Fruit fly (Drosophila melanogaster): ENCODE data around the gene CG14257.
A peak's percentile ranks its signal among the peaks of the same experiment; 100 is the strongest.

CG14257 gene

dm6 chr3R:27111784-27112602 is 36.3 kb downstream of the CG14257 start, which contains the start of the genes gb and CG5815 (continued):
- TF ChIP-seq Mad (GFP tag; optimal IDR thresholded peaks at IDR 0.05) (peak; percentile 92), az2 (GFP tag; optimal IDR thresholded peaks at IDR 0.05) (peak; percentile 92), zfh2 (GFP tag; optimal IDR thresholded peaks at IDR 0.05) (peak; percentile 89), Bdp1 (GFP tag; optimal IDR thresholded peaks at IDR 0.05) (peak; percentile 77), sisA (GFP tag; IDR thresholded peaks at IDR 0.05) (peak; percentile 88), CG2875 (GFP tag; optimal IDR thresholded peaks at IDR 0.05) (peak; percentile 81), CG13123 (GFP tag; optimal IDR thresholded peaks at IDR 0.05) (peak; percentile 83), Vsx1 (GFP tag; optimal IDR thresholded peaks at IDR 0.05) (no peak), inv (GFP tag; IDR thresholded peaks at IDR 0.05; ENCODE audit: partially characterized antibody) (peak; percentile 91), HLH3B (GFP tag; IDR thresholded peaks at IDR 0.05) (peak; percentile 86), CG15073 (GFP tag; optimal IDR thresholded peaks at IDR 0.05) (peak; percentile 32), CG5180 (GFP tag; optimal IDR thresholded peaks at IDR 0.05) (no peak), CG17612 (GFP tag; IDR thresholded peaks at IDR 0.05) (peak; percentile 63; the same call in 1 of the 2 replicates), Hmr (GFP tag; optimal IDR thresholded peaks at IDR 0.05) (peak; percentile 95), cwo (GFP tag; optimal IDR thresholded peaks at IDR 0.05) (peak; percentile 83), gem (tag; optimal IDR thresholded peaks at IDR 0.05) (peak; percentile 93), CG3065 (GFP tag; optimal IDR thresholded peaks at IDR 0.05) (peak; percentile 67), MBD-R2 (GFP tag; IDR thresholded peaks at IDR 0.05) (peak; percentile 89), CG32772 (GFP tag; IDR thresholded peaks at IDR 0.05) (peak; percentile 87), CG2129 (GFP tag; IDR thresholded peaks at IDR 0.05; ENCODE audit: partially characterized antibody) (peak; percentile 96), slbo (GFP tag; IDR thresholded peaks at IDR 0.05) (peak; percentile 95), Dbx (GFP tag; IDR thresholded peaks at IDR 0.05) (peak; percentile 95), oc (tag; optimal IDR thresholded peaks at IDR 0.05) (no peak), CrebB (tag; optimal IDR thresholded peaks at IDR 0.05) (peak; percentile 59), CG10654 (GFP tag; optimal IDR thresholded peaks at IDR 0.05) (peak; percentile 86), CG2202 (tag; optimal IDR thresholded peaks at IDR 0.05) (peak; percentile 79), CHES-1-like (GFP tag; optimal IDR thresholded peaks at IDR 0.05) (peak; percentile 47), eyg (GFP tag; optimal IDR thresholded peaks at IDR 0.05) (no peak), mam (GFP tag; optimal IDR thresholded peaks at IDR 0.05) (peak; percentile 84), mirr (GFP tag; optimal IDR thresholded peaks at IDR 0.05) (peak; percentile 64), Myb (GFP tag; optimal IDR thresholded peaks at IDR 0.05) (peak; percentile 51), crp (GFP tag; optimal IDR thresholded peaks at IDR 0.05) (peak in 1 of 2 experiments; percentile 66), bigmax (GFP tag; optimal IDR thresholded peaks at IDR 0.05) (no peak), sr (GFP tag; IDR thresholded peaks at IDR 0.05) (0 out of 3 replicates have a peak, but pooled peaks have one; percentile 53), en (GFP tag; optimal IDR thresholded peaks at IDR 0.05) (peak; percentile 51), Mes4 (GFP tag; optimal IDR thresholded peaks at IDR 0.05) (peak; percentile 48), salm (tag; optimal IDR thresholded peaks at IDR 0.05) (peak; percentile 63), Bgb (GFP tag; IDR thresholded peaks at IDR 0.05; ENCODE audit: partially characterized antibody) (peak; percentile 90), CG34376 (GFP tag; optimal IDR thresholded peaks at IDR 0.05) (peak; percentile 83), Bteb2 (GFP tag; optimal IDR thresholded peaks at IDR 0.05) (peak; percentile 78), lov (optimal IDR thresholded peaks at IDR 0.05) (no peak), lov (GFP tag; IDR thresholded peaks at IDR 0.05) (peak; percentile 20; the same call in 1 of the 3 replicates), vnd (GFP tag; IDR thresholded peaks at IDR 0.05; ENCODE audit: partially characterized antibody) (peak; percentile 96), Doc3 (GFP tag; IDR thresholded peaks at IDR 0.05; ENCODE audit: partially characterized antibody) (peak; percentile 98), Spps (tag; optimal IDR thresholded peaks at IDR 0.05) (peak; percentile 45), trem (tag; optimal IDR thresholded peaks at IDR 0.05) (peak; percentile 87), CG12942 (GFP tag; optimal IDR thresholded peaks at IDR 0.05) (peak; percentile 89), Awh (GFP tag; IDR thresholded peaks at IDR 0.05) (0 out of 2 replicates have a peak, but pooled peaks have one; percentile 63), zf30C (GFP tag; optimal IDR thresholded peaks at IDR 0.05) (no peak)

Measured in whole organism, embryonic.